Worm (Caenorhabditis elegans) whole organism, late embryonic: ENCODE data around the gene F08D12.2.

Source experiments
- F13H6.1 ChIP-seq: sonication (generic microtip); optimal IDR thresholded peaks from 2 replicates; lab custom pipeline; 2016; ENCODE audit warnings: missing genetic modification characterization, missing compliant biosample characterization
- T23F11.4 ChIP-seq: fragments of 200-800 bp; sonication (Bioruptor generic); optimal IDR thresholded peaks from 2 replicates; lab custom pipeline; 2018; ENCODE audit warnings: mild to moderate bottlenecking, missing genetic modification characterization, missing compliant biosample characterization
- ama-1 ChIP-seq: fragments of 150-350 bp; optimal IDR thresholded peaks from 2 replicates; lab custom pipeline; 2014
- ceh-2 ChIP-seq: sonication (generic microtip); optimal IDR thresholded peaks from 2 replicates; lab custom pipeline; 2016; ENCODE audit warnings: missing genotype, missing genetic modification characterization, missing compliant biosample characterization
- ceh-9 ChIP-seq: sonication (generic microtip); optimal IDR thresholded peaks from 2 replicates; lab custom pipeline; 2016; ENCODE audit warnings: mild to moderate bottlenecking, missing genetic modification characterization, inconsistent platforms, missing compliant biosample characterization
- ets-4 ChIP-seq: sonication (generic microtip); optimal IDR thresholded peaks from 2 replicates; lab custom pipeline; 2016; ENCODE audit warnings: missing genetic modification characterization, missing compliant biosample characterization
- eyg-1 ChIP-seq: sonication (generic microtip); optimal IDR thresholded peaks from 2 replicates; lab custom pipeline; 2016; ENCODE audit warnings: missing genotype, missing genetic modification characterization, missing compliant biosample characterization
- fkh-10 ChIP-seq: fragments of 150-350 bp; optimal IDR thresholded peaks from 2 replicates; lab custom pipeline; 2014; ENCODE audit warnings: missing biosample characterization, missing genetic modification reagents, missing genetic modification characterization
- lin-11 ChIP-seq: fragments of 200-800 bp; sonication (Bioruptor generic); optimal IDR thresholded peaks from 2 replicates; lab custom pipeline; 2018; ENCODE audit warnings: mild to moderate bottlenecking, missing genetic modification characterization, missing compliant biosample characterization
- pag-3 ChIP-seq: sonication (generic microtip); optimal IDR thresholded peaks from 2 replicates; lab custom pipeline; 2016; ENCODE audit warnings: missing compliant biosample characterization, missing genetic modification characterization, borderline replicate concordance
- pha-4 ChIP-seq: fragments of 150-350 bp; optimal IDR thresholded peaks from 2 replicates; lab custom pipeline; 2018; ENCODE audit warnings: missing biosample characterization, missing genetic modification reagents, missing genetic modification characterization
- pqm-1 ChIP-seq: sonication (generic microtip); optimal IDR thresholded peaks from 2 replicates; lab custom pipeline; 2016; ENCODE audit warnings: missing genetic modification characterization, missing compliant biosample characterization
- ref-2 ChIP-seq: sonication (generic microtip); optimal IDR thresholded peaks from 2 replicates; lab custom pipeline; 2016; ENCODE audit warnings: missing genetic modification characterization, missing compliant biosample characterization
- unc-86 ChIP-seq: sonication (generic microtip); optimal IDR thresholded peaks from 2 replicates; lab custom pipeline; 2016; ENCODE audit warnings: missing genetic modification characterization, missing compliant biosample characterization

- TF ChIP-seq pqm-1 (no peak), F13H6.1 (tag; lab: Kevin White, UChicago) (no peak), eyg-1 (tag; lab: Kevin White, UChicago) (no peak), fkh-10 (no peak), ama-1 (lab: Kevin White, UChicago) (no peak), ref-2 (tag; lab: Kevin White, UChicago) (no peak), ceh-2 (tag; lab: Kevin White, UChicago) (no peak), lin-11 (tag; lab: Kevin White, UChicago) (no peak), T23F11.4 (GFP tag; lab: Kevin White, UChicago) (no peak), unc-86 (no peak), pag-3 (no peak), pha-4 (tag; lab: Kevin White, UChicago) (no peak), ets-4 (tag; lab: Kevin White, UChicago) (no peak), ceh-9 (tag; lab: Kevin White, UChicago) (no peak)
Measured at ce11 chrII:2762108-2762507, 19.3 kb upstream of the F08D12.2 start, which contains the start of gene fbxb-106.
